Worm (Caenorhabditis elegans): ENCODE measurements around the gene glb-17.

- peak; percentile 73 for TF ChIP-seq tab-1 (GFP tag; IDR thresholded peaks at IDR 0.05)
- peak; percentile 32; the same call in 1 of the 2 replicates for TF ChIP-seq T22C8.4 (GFP tag; IDR thresholded peaks at IDR 0.05)
- TF ChIP-seq flt-1 (GFP tag; IDR thresholded peaks at IDR 0.05) = peak; percentile 83
- TF ChIP-seq med-1 (GFP tag; optimal IDR thresholded peaks at IDR 0.05; ENCODE audit: insufficient read depth) = no peak
- peak; percentile 75 for TF ChIP-seq ztf-23 (GFP tag; IDR thresholded peaks at IDR 0.05)
- TF ChIP-seq ztf-29 (GFP tag; IDR thresholded peaks at IDR 0.05) = no peak
Observed at ce11 chrX:9622609-9623008, 45.8 kb upstream of the glb-17 start.
